Fruit fly (Drosophila melanogaster): ENCODE measurements around the gene Cph.

Cph gene

DNA sequence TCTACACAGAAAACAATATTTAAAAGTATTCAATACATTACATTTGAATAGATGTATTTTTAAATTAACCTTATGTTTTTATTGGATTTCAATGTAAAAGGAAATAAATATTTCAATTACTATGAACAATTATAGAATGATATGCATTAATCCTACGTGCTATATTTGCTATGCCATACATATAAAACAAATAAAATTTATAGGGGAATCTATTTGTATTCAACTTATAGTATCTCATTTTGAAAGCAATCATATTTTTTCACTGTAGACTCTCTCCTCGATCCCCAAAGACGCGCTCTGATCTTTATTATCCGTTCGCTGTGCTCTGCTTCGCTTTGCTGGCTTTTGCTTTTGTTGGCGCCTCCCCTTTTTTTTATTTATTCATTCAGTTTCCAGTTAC lies 66.7 kb downstream of the Cph start (continued):
- peak; percentile 50; the same call in 2 of the 3 replicates for TF ChIP-seq tgo (GFP tag; IDR thresholded peaks at IDR 0.05)
- peak; percentile 76 for TF ChIP-seq sens (GFP tag)
- peak; percentile 47 for TF ChIP-seq CG15269 (tag; optimal IDR thresholded peaks at IDR 0.05)
- TF ChIP-seq Chrac-16 (GFP tag; optimal IDR thresholded peaks at IDR 0.05) = peak; percentile 15
- TF ChIP-seq Xbp1 (GFP tag; optimal IDR thresholded peaks at IDR 0.05) = peak; percentile 37
- TF ChIP-seq CG10979 (tag; optimal IDR thresholded peaks at IDR 0.05) = peak; percentile 81
- TF ChIP-seq Blimp-1 (GFP tag; optimal IDR thresholded peaks at IDR 0.05) = peak; percentile 76
- no peak for TF ChIP-seq CG6854 (GFP tag; optimal IDR thresholded peaks at IDR 0.05)
- TF ChIP-seq CG9437 (GFP tag; optimal IDR thresholded peaks at IDR 0.05) = peak; percentile 47
- TF ChIP-seq Abd-B (GFP tag; optimal IDR thresholded peaks at IDR 0.05) = peak; percentile 21
- peak; percentile 78 for TF ChIP-seq CG13424 (tag; optimal IDR thresholded peaks at IDR 0.05)
- TF ChIP-seq gem (tag; optimal IDR thresholded peaks at IDR 0.05) = peak; percentile 86
- TF ChIP-seq esg (GFP tag; conservative IDR thresholded peaks at IDR 0.05) = peak; percentile 36; the same call in 1 of the 2 replicates
- no peak for TF ChIP-seq CG17568 (GFP tag; optimal IDR thresholded peaks at IDR 0.05)
- peak; percentile 76 for TF ChIP-seq CG17829 (tag; optimal IDR thresholded peaks at IDR 0.05)
- TF ChIP-seq tap (tag; optimal IDR thresholded peaks at IDR 0.05) = peak; percentile 40
- TF ChIP-seq CG2875 (GFP tag; optimal IDR thresholded peaks at IDR 0.05) = peak; percentile 49
- TF ChIP-seq Drgx (GFP tag; IDR thresholded peaks at IDR 0.05) = peak; percentile 67
- TF ChIP-seq lola (GFP tag; optimal IDR thresholded peaks at IDR 0.05) = peak in 1 of 3 experiments; percentile 76
- TF ChIP-seq lmd (GFP tag; IDR thresholded peaks at IDR 0.05) = peak; percentile 59
- TF ChIP-seq org-1 (GFP tag; optimal IDR thresholded peaks at IDR 0.05) = peak; percentile 11
- no peak for TF ChIP-seq cwo (GFP tag; optimal IDR thresholded peaks at IDR 0.05)
- no peak for TF ChIP-seq C15 (GFP tag; IDR thresholded peaks at IDR 0.05)
- TF ChIP-seq E2f1 (GFP tag; IDR thresholded peaks at IDR 0.05) = 0 out of 2 replicates have a peak, but pooled peaks have one; percentile 11
- TF ChIP-seq CG18262 (tag; optimal IDR thresholded peaks at IDR 0.05) = peak; percentile 85
- no peak for TF ChIP-seq BtbVII (GFP tag; optimal IDR thresholded peaks at IDR 0.05)
- TF ChIP-seq CG4424 (GFP tag; optimal IDR thresholded peaks at IDR 0.05) = peak; percentile 59
- peak; percentile 82 for TF ChIP-seq phol (tag; optimal IDR thresholded peaks at IDR 0.05)
- TF ChIP-seq CG12391 (tag; optimal IDR thresholded peaks at IDR 0.05) = peak; percentile 71
- TF ChIP-seq Xrp1 (GFP tag; IDR thresholded peaks at IDR 0.05) = peak; percentile 50; the same call in 1 of the 2 replicates
- peak; percentile 63 for TF ChIP-seq CG17359 (tag; optimal IDR thresholded peaks at IDR 0.05)
- peak; percentile 50 for TF ChIP-seq nerfin-1 (tag; optimal IDR thresholded peaks at IDR 0.05)
- TF ChIP-seq tio (GFP tag; optimal IDR thresholded peaks at IDR 0.05) = peak; percentile 25
- TF ChIP-seq dmrt11E (tag; optimal IDR thresholded peaks at IDR 0.05) = peak; percentile 73
- peak; percentile 16 for TF ChIP-seq Dek (tag; optimal IDR thresholded peaks at IDR 0.05)
- peak; percentile 68 for TF ChIP-seq gsb-n (tag; optimal IDR thresholded peaks at IDR 0.05)
- peak; percentile 39 for TF ChIP-seq bcd (GFP tag; optimal IDR thresholded peaks at IDR 0.05)
- TF ChIP-seq CG12104 (GFP tag; optimal IDR thresholded peaks at IDR 0.05) = peak; percentile 33
- TF ChIP-seq CG10462 (GFP tag; optimal IDR thresholded peaks at IDR 0.05) = no peak
- peak; percentile 77 for TF ChIP-seq Sox102F (GFP tag; optimal IDR thresholded peaks at IDR 0.05)
- no peak for TF ChIP-seq aop (GFP tag; IDR thresholded peaks at IDR 0.05)
- peak; percentile 5 for TF ChIP-seq HHEX (GFP tag; optimal IDR thresholded peaks at IDR 0.05)
- TF ChIP-seq Spps (tag; optimal IDR thresholded peaks at IDR 0.05) = peak; percentile 59
- peak; percentile 5 for TF ChIP-seq CG1603 (tag; optimal IDR thresholded peaks at IDR 0.05)
- TF ChIP-seq Fer3 (tag; optimal IDR thresholded peaks at IDR 0.05) = peak; percentile 6
- peak; percentile 81 for TF ChIP-seq CG31441 (GFP tag; IDR thresholded peaks at IDR 0.05)
- TF ChIP-seq kay (GFP tag; optimal IDR thresholded peaks at IDR 0.05) = no peak
- TF ChIP-seq croc (GFP tag; conservative IDR thresholded peaks at IDR 0.05) = peak; percentile 52; the same call in 2 of the 3 replicates
- TF ChIP-seq CG16815 (GFP tag; optimal IDR thresholded peaks at IDR 0.05) = peak; percentile 1
- peak; percentile 19 for TF ChIP-seq CG12299 (tag; optimal IDR thresholded peaks at IDR 0.05)
